ENCODE assay signal across 4 worm cellular contexts in the genomic region with DNA sequence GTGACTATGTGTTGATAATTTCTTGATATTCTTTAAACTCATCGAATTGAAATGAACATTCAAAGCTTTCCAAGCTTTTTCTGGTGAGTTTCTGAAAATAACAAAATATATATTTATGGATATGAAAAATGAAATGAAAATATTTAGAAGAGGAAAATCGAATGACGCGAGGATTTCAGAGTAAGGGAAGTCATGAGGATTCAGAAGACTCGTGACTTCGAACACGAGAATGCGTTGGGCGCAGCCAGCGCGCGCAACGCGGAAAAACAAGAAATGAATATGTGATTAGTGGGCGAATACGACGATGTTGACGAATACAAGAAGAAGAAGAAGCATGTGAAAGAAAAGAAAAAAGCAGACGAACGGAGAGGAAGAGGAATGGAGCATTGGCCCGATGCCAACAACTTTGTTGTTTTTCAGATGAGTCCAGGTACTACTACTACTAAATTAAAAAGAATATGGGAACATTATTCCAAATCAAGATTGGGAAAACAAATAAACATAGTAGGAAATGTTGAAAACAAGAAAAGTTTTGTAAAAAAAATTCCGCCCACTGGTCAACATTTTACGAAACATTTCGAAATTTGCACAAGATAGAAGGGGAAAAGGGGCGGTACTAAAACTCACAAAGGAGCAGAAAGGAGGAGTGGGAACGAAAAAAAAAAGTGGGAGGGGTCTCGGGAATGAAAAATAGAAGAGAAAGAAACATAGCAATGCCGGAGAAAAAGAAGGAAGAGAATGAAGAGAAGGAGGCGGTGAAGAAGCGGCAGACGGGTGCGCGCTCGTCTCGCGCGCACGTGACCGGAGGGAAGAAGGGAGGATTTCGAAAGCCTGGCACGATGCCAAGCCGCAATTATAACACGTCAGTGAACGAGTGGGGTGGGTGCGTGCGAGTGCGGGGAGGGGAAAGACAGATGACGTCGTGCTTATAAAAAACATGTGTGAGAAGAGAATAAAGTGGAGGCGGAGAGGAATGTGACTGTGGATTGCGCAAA.
TF ChIP-seq lines count a peak whose summit lies in the region.

No protein-coding gene starts in this region.

TF ChIP-seq in whole organism, L2 larva, 48 proteins besides CTCF, POLR2A, EP300 and RAD21 (continues in another document):
- TF ChIP-seq F13H6.1 (tag; optimal IDR thresholded peaks at IDR 0.05; lab: Kevin White, UChicago) (peak; percentile 95), nhr-129 (tag; optimal IDR thresholded peaks at IDR 0.05; lab: Kevin White, UChicago) (peak; percentile 89), unc-55 (GFP tag; optimal IDR thresholded peaks at IDR 0.05; lab: Kevin White, UChicago) (peak; percentile 90), nhr-10 (tag; optimal IDR thresholded peaks at IDR 0.05; lab: Kevin White, UChicago) (no peak), unc-39 (tag; optimal IDR thresholded peaks at IDR 0.05; lab: Kevin White, UChicago) (peak; percentile 43), snpc-4 (tag; optimal IDR thresholded peaks at IDR 0.05; lab: Kevin White, UChicago) (peak; percentile 95), nhr-25 (tag; optimal IDR thresholded peaks at IDR 0.05; lab: Kevin White, UChicago) (peak; percentile 94), ceh-16 (tag; optimal IDR thresholded peaks at IDR 0.05; lab: Kevin White, UChicago) (peak; percentile 94), ztf-11 (tag; optimal IDR thresholded peaks at IDR 0.05; lab: Kevin White, UChicago) (peak; percentile 13), nhr-77 (tag; optimal IDR thresholded peaks at IDR 0.05; lab: Kevin White, UChicago) (no peak), mbf-1 (tag; optimal IDR thresholded peaks at IDR 0.05; lab: Kevin White, UChicago) (no peak), mdl-1 (tag; optimal IDR thresholded peaks at IDR 0.05; lab: Kevin White, UChicago) (peak; percentile 98 to 99), ztf-4 (tag; optimal IDR thresholded peaks at IDR 0.05; lab: Kevin White, UChicago) (peak; percentile 95), lin-39 (tag; optimal IDR thresholded peaks at IDR 0.05; lab: Kevin White, UChicago) (peak; percentile 17), elt-1 (tag; optimal IDR thresholded peaks at IDR 0.05; lab: Kevin White, UChicago) (no peak), nhr-21 (tag; optimal IDR thresholded peaks at IDR 0.05; lab: Kevin White, UChicago) (peak; percentile 91), nhr-23 (tag; optimal IDR thresholded peaks at IDR 0.05; lab: Kevin White, UChicago) (no peak), unc-62 (GFP tag; optimal IDR thresholded peaks at IDR 0.05; lab: Kevin White, UChicago) (peak; percentile 90), Y55F3AM.14 (GFP tag; optimal IDR thresholded peaks at IDR 0.05; lab: Kevin White, UChicago) (peak; percentile 100), gmeb-1 (tag; optimal IDR thresholded peaks at IDR 0.05; lab: Kevin White, UChicago) (peak; percentile 75)

TF ChIP-seq in whole organism, L4 larva, 104 proteins besides CTCF, POLR2A, EP300 and RAD21 (continues in another document):
- TF ChIP-seq lsy-2 (tag; optimal IDR thresholded peaks at IDR 0.05; lab: Kevin White, UChicago) (peak; percentile 69 to 90), pqm-1 (tag; optimal IDR thresholded peaks at IDR 0.05; lab: Kevin White, UChicago) (no peak), nhr-10 (tag; optimal IDR thresholded peaks at IDR 0.05; lab: Kevin White, UChicago) (peak; percentile 27), ztf-7 (tag; optimal IDR thresholded peaks at IDR 0.05; lab: Kevin White, UChicago) (no peak), dve-1 (tag; optimal IDR thresholded peaks at IDR 0.05; lab: Kevin White, UChicago; ENCODE audit: insufficient read depth) (peak; percentile 91), daf-12 (tag; optimal IDR thresholded peaks at IDR 0.05; lab: Kevin White, UChicago) (no peak), sdz-12 (GFP tag; optimal IDR thresholded peaks at IDR 0.05; lab: Kevin White, UChicago) (no peak), ceh-32 (tag; optimal IDR thresholded peaks at IDR 0.05; lab: Kevin White, UChicago; ENCODE audit: poor library complexity) (peak; percentile 71), lim-7 (GFP tag; IDR thresholded peaks at IDR 0.05; lab: Robert Waterston, UW) (0 out of 2 replicates have a peak, but pooled peaks have one; percentile 36), nhr-237 (tag; optimal IDR thresholded peaks at IDR 0.05; lab: Kevin White, UChicago) (no peak), tra-1 (GFP tag; IDR thresholded peaks at IDR 0.05; lab: Robert Waterston, UW) (peak; percentile 95), nhr-77 (tag; optimal IDR thresholded peaks at IDR 0.05; lab: Kevin White, UChicago) (peak; percentile 77), set-16 (GFP tag; IDR thresholded peaks at IDR 0.05; lab: Robert Waterston, UW) (peak; percentile 100), attf-4 (tag; optimal IDR thresholded peaks at IDR 0.05; lab: Kevin White, UChicago) (no peak), aly-2 (tag; optimal IDR thresholded peaks at IDR 0.05; lab: Kevin White, UChicago) (no peak), gei-8 (GFP tag; optimal IDR thresholded peaks at IDR 0.05; lab: Kevin White, UChicago) (peak; percentile 87), nhr-102 (tag; optimal IDR thresholded peaks at IDR 0.05; lab: Kevin White, UChicago) (peak; percentile 56), dpl-1 (GFP tag; optimal IDR thresholded peaks at IDR 0.05; lab: Kevin White, UChicago) (peak; percentile 63), Y5F2A.4 (GFP tag; optimal IDR thresholded peaks at IDR 0.05; lab: Kevin White, UChicago) (no peak), vab-7 (GFP tag; IDR thresholded peaks at IDR 0.05; lab: Robert Waterston, UW) (peak; percentile 90)

TF ChIP-seq in whole organism, late embryonic, 69 proteins besides CTCF, POLR2A, EP300 and RAD21 (continues in another document):
- TF ChIP-seq hlh-30 (tag; optimal IDR thresholded peaks at IDR 0.05; lab: Kevin White, UChicago; ENCODE audit: insufficient read depth) (peak; percentile 97), lin-11 (tag; optimal IDR thresholded peaks at IDR 0.05; lab: Kevin White, UChicago) (no peak), pros-1 (tag; optimal IDR thresholded peaks at IDR 0.05; lab: Kevin White, UChicago) (peak; percentile 88), hlh-8 (tag; optimal IDR thresholded peaks at IDR 0.05; lab: Kevin White, UChicago) (peak; percentile 35), tbx-7 (tag; optimal IDR thresholded peaks at IDR 0.05; lab: Kevin White, UChicago) (no peak), nfya-1 (tag; optimal IDR thresholded peaks at IDR 0.05; lab: Kevin White, UChicago) (peak; percentile 65), K09A11.1 (tag; optimal IDR thresholded peaks at IDR 0.05; lab: Kevin White, UChicago; ENCODE audit: insufficient read depth) (no peak), tbx-2 (tag; optimal IDR thresholded peaks at IDR 0.05; lab: Kevin White, UChicago) (peak; percentile 66), che-1 (tag; optimal IDR thresholded peaks at IDR 0.05; lab: Kevin White, UChicago) (no peak), ceh-34 (tag; optimal IDR thresholded peaks at IDR 0.05; lab: Kevin White, UChicago) (peak; percentile 61), madf-2 (tag; optimal IDR thresholded peaks at IDR 0.05; lab: Kevin White, UChicago) (no peak), hlh-13 (GFP tag; optimal IDR thresholded peaks at IDR 0.05; lab: Kevin White, UChicago) (no peak), ahr-1 (tag; optimal IDR thresholded peaks at IDR 0.05; lab: Kevin White, UChicago) (no peak), unc-55 (GFP tag; optimal IDR thresholded peaks at IDR 0.05; lab: Kevin White, UChicago) (peak; percentile 91), ztf-16 (tag; optimal IDR thresholded peaks at IDR 0.05; lab: Kevin White, UChicago) (no peak), ceh-31 (tag; optimal IDR thresholded peaks at IDR 0.05; lab: Kevin White, UChicago) (peak; percentile 78), ceh-18 (tag; optimal IDR thresholded peaks at IDR 0.05; lab: Kevin White, UChicago) (peak; percentile 83), unc-42 (tag; optimal IDR thresholded peaks at IDR 0.05; lab: Kevin White, UChicago) (peak; percentile 64), pag-3 (tag; optimal IDR thresholded peaks at IDR 0.05; lab: Kevin White, UChicago; ENCODE audit: borderline replicate concordance) (no peak), ceh-6 (GFP tag; optimal IDR thresholded peaks at IDR 0.05; lab: Kevin White, UChicago) (no peak), dmd-4 (tag; optimal IDR thresholded peaks at IDR 0.05; lab: Kevin White, UChicago; ENCODE audit: borderline replicate concordance) (no peak), gmeb-2 (tag; optimal IDR thresholded peaks at IDR 0.05; lab: Kevin White, UChicago) (peak; percentile 8)

TF ChIP-seq in whole organism, mixed stage, embryonic, 35 proteins besides CTCF, POLR2A, EP300 and RAD21 (continues in another document):
- TF ChIP-seq ztf-11 (tag; optimal IDR thresholded peaks at IDR 0.05; lab: Kevin White, UChicago) (no peak), sem-2 (GFP tag; optimal IDR thresholded peaks at IDR 0.05; lab: Kevin White, UChicago) (no peak), ceh-83 (GFP tag; optimal IDR thresholded peaks at IDR 0.05; lab: Kevin White, UChicago) (peak; percentile 47), unc-62 (GFP tag; optimal IDR thresholded peaks at IDR 0.05; lab: Kevin White, UChicago) (peak; percentile 52), pha-4 (tag; optimal IDR thresholded peaks at IDR 0.05; lab: Kevin White, UChicago) (no peak), drap-1 (GFP tag; optimal IDR thresholded peaks at IDR 0.05; lab: Kevin White, UChicago) (peak; percentile 57), elt-3 (tag; optimal IDR thresholded peaks at IDR 0.05; lab: Kevin White, UChicago) (no peak), lsy-2 (tag; optimal IDR thresholded peaks at IDR 0.05; lab: Kevin White, UChicago) (peak; percentile 19), ceh-39 (tag; optimal IDR thresholded peaks at IDR 0.05; lab: Kevin White, UChicago) (no peak), lin-32 (GFP tag; optimal IDR thresholded peaks at IDR 0.05; lab: Kevin White, UChicago) (no peak), hlh-1 (tag; optimal IDR thresholded peaks at IDR 0.05; lab: Kevin White, UChicago) (peak; percentile 65), bed-3 (GFP tag; optimal IDR thresholded peaks at IDR 0.05; lab: Kevin White, UChicago) (no peak), unc-120 (tag; optimal IDR thresholded peaks at IDR 0.05; lab: Kevin White, UChicago; ENCODE audit: poor library complexity, severe bottlenecking) (peak; percentile 36), nhr-2 (tag; optimal IDR thresholded peaks at IDR 0.05; lab: Kevin White, UChicago) (peak; percentile 57), tbx-8 (GFP tag; optimal IDR thresholded peaks at IDR 0.05; lab: Kevin White, UChicago) (peak; percentile 47), mab-5 (tag; optimal IDR thresholded peaks at IDR 0.05; lab: Kevin White, UChicago) (no peak), blmp-1 (tag; optimal IDR thresholded peaks at IDR 0.05; lab: Kevin White, UChicago) (no peak), ham-2 (GFP tag; optimal IDR thresholded peaks at IDR 0.05; lab: Kevin White, UChicago) (peak; percentile 49), nhr-28 (tag; optimal IDR thresholded peaks at IDR 0.05; lab: Kevin White, UChicago) (no peak), cnd-1 (tag; optimal IDR thresholded peaks at IDR 0.05; lab: Kevin White, UChicago) (peak; percentile 53), M03D4.4 (tag; optimal IDR thresholded peaks at IDR 0.05; lab: Kevin White, UChicago) (peak; percentile 2), nhr-76 (tag; optimal IDR thresholded peaks at IDR 0.05; lab: Kevin White, UChicago) (no peak), mep-1 (tag; optimal IDR thresholded peaks at IDR 0.05; lab: Kevin White, UChicago) (peak; percentile 23), nhr-12 (tag; optimal IDR thresholded peaks at IDR 0.05; lab: Kevin White, UChicago) (no peak), mls-2 (tag; optimal IDR thresholded peaks at IDR 0.05; lab: Kevin White, UChicago) (peak; percentile 78)
